Fruit fly (Drosophila melanogaster): ENCODE results near the gene Lrp4.

The Lrp4 gene

dm6 chrX:15910570-15910969 lies at the start of gene Lrp4:
TSS of gene Lrp4 (plus strand) at chrX:15910870.
- TF ChIP-seq CG17801 (GFP tag; optimal IDR thresholded peaks at IDR 0.05; ENCODE audit: partially characterized antibody): no peak

- TF ChIP-seq CG17801 (GFP tag; optimal IDR thresholded peaks at IDR 0.05; ENCODE audit: partially characterized antibody): no peak
Measured at dm6 chrX:15866032-15866431, 44.6 kb upstream of the Lrp4 start.

- peak; percentile 14 for TF ChIP-seq CG17801 (GFP tag; optimal IDR thresholded peaks at IDR 0.05; ENCODE audit: partially characterized antibody)
Measured at dm6 chrX:15866799-15867412, 43.8 kb upstream of the Lrp4 start.

dm6 chrX:15867863-15868262 lies 42.8 kb upstream of the Lrp4 start, which contains the start of gene Gapdh2:
TSS of gene Gapdh2 (plus strand) at chrX:15868145.
- peak; percentile 100 for TF ChIP-seq CG17801 (GFP tag; optimal IDR thresholded peaks at IDR 0.05; ENCODE audit: partially characterized antibody)

dm6 chrX:15868781-15869180 lies 41.9 kb upstream of the Lrp4 start:
- TF ChIP-seq CG17801 (GFP tag; optimal IDR thresholded peaks at IDR 0.05; ENCODE audit: partially characterized antibody): no peak

- TF ChIP-seq CG17801 (GFP tag; optimal IDR thresholded peaks at IDR 0.05; ENCODE audit: partially characterized antibody): no peak
Measured at dm6 chrX:15869843-15870242, 40.8 kb upstream of the Lrp4 start, which contains the start of gene CG16952. TSS of gene CG16952 (plus strand) at chrX:15870183.

dm6 chrX:15870777-15871757 lies 39.6 kb upstream of the Lrp4 start:
- no peak for TF ChIP-seq CG17801 (GFP tag; optimal IDR thresholded peaks at IDR 0.05; ENCODE audit: partially characterized antibody)

- no peak for TF ChIP-seq CG17801 (GFP tag; optimal IDR thresholded peaks at IDR 0.05; ENCODE audit: partially characterized antibody)
Measured at dm6 chrX:15874437-15874836, 36.2 kb upstream of the Lrp4 start.

- no peak for TF ChIP-seq CG17801 (GFP tag; optimal IDR thresholded peaks at IDR 0.05; ENCODE audit: partially characterized antibody)
Measured at dm6 chrX:15875569-15875968, 35.1 kb upstream of the Lrp4 start.

dm6 chrX:15886411-15887246 lies 24.0 kb upstream of the Lrp4 start:
- TF ChIP-seq CG17801 (GFP tag; optimal IDR thresholded peaks at IDR 0.05; ENCODE audit: partially characterized antibody): peak; percentile 98

dm6 chrX:15887247-15887616 lies 23.4 kb upstream of the Lrp4 start, which contains the start of gene tay:
TSS of gene tay (minus strand) at chrX:15887311.
- TF ChIP-seq CG17801 (GFP tag; optimal IDR thresholded peaks at IDR 0.05; ENCODE audit: partially characterized antibody): no peak

- TF ChIP-seq CG17801 (GFP tag; optimal IDR thresholded peaks at IDR 0.05; ENCODE audit: partially characterized antibody): no peak
Measured at dm6 chrX:15888763-15889162, 21.9 kb upstream of the Lrp4 start.

dm6 chrX:15889780-15890608 lies 20.7 kb upstream of the Lrp4 start, which contains the start of the genes MSBP and CG15916:
TSS of gene MSBP (minus strand) at chrX:15890109.
TSS of gene CG15916 (plus strand) at chrX:15890589.
- peak; percentile 8 for TF ChIP-seq CG17801 (GFP tag; optimal IDR thresholded peaks at IDR 0.05; ENCODE audit: partially characterized antibody)

Measured in ovary, adult (tissue).